Worm (Caenorhabditis elegans) whole organism, late embryonic: Measurements from ENCODE around the gene C15H7.4.

Experiments
- C38D4.7 ChIP-seq: fragments of 200-800 bp; sonication (Bioruptor generic); optimal IDR thresholded peaks from 2 replicates; lab custom pipeline; 2018; ENCODE audit warnings: mild to moderate bottlenecking, missing genetic modification characterization, moderate library complexity, missing compliant biosample characterization
- K02D7.2 ChIP-seq: sonication (generic microtip); optimal IDR thresholded peaks from 2 replicates; lab custom pipeline; 2017; ENCODE audit warnings: mild to moderate bottlenecking, missing genetic modification characterization, missing compliant biosample characterization
- ama-1 ChIP-seq: fragments of 150-350 bp; optimal IDR thresholded peaks from 2 replicates; lab custom pipeline; 2014
- ceh-14 ChIP-seq: sonication (generic microtip); optimal IDR thresholded peaks from 2 replicates; lab custom pipeline; 2016; ENCODE audit warnings: missing genotype, missing genetic modification characterization, missing compliant biosample characterization
- ceh-19 ChIP-seq: fragments of 200-800 bp; sonication (Bioruptor generic); optimal IDR thresholded peaks from 2 replicates; lab custom pipeline; 2018; ENCODE audit warnings: mild to moderate bottlenecking, missing genetic modification characterization, missing compliant biosample characterization
- ceh-2 ChIP-seq: sonication (generic microtip); optimal IDR thresholded peaks from 2 replicates; lab custom pipeline; 2016; ENCODE audit warnings: missing genotype, missing genetic modification characterization, missing compliant biosample characterization
- ceh-22 ChIP-seq: sonication (generic microtip); optimal IDR thresholded peaks from 2 replicates; lab custom pipeline; 2017; ENCODE audit warnings: missing biosample characterization, missing genetic modification characterization
- ceh-30 ChIP-seq: fragments of 150-350 bp; optimal IDR thresholded peaks from 2 replicates; lab custom pipeline; 2014; ENCODE audit warnings: missing biosample characterization, missing genetic modification characterization
- ceh-31 ChIP-seq: sonication (generic microtip); optimal IDR thresholded peaks from 2 replicates; lab custom pipeline; 2016; ENCODE audit warnings: missing genetic modification characterization, missing compliant biosample characterization
- ceh-45 ChIP-seq: fragments of 200-800 bp; sonication (Bioruptor generic); IDR thresholded peaks from 2 replicates; pipeline ENCODE4 v1.3.6; 2022; ENCODE audit warnings: missing genetic modification reagents, missing genetic modification characterization, missing compliant biosample characterization
- dmd-4 ChIP-seq: sonication (generic microtip); optimal IDR thresholded peaks from 2 replicates; lab custom pipeline; 2016; ENCODE audit warnings: borderline replicate concordance, missing genetic modification characterization, missing compliant biosample characterization
- elt-2 ChIP-seq: sonication (generic microtip); optimal IDR thresholded peaks from 2 replicates; lab custom pipeline; 2016; ENCODE audit warnings: missing genetic modification reagents, missing genetic modification characterization, missing compliant biosample characterization
- elt-4 ChIP-seq: sonication (generic microtip); optimal IDR thresholded peaks from 2 replicates; lab custom pipeline; 2016; ENCODE audit warnings: missing genetic modification characterization, missing compliant biosample characterization
- ets-4 ChIP-seq: sonication (generic microtip); optimal IDR thresholded peaks from 2 replicates; lab custom pipeline; 2016; ENCODE audit warnings: missing genetic modification characterization, missing compliant biosample characterization
- fax-1 ChIP-seq: sonication (generic microtip); optimal IDR thresholded peaks from 2 replicates; lab custom pipeline; 2016; ENCODE audit warnings: missing genotype, missing genetic modification characterization, missing compliant biosample characterization
- fkh-10 ChIP-seq: fragments of 150-350 bp; optimal IDR thresholded peaks from 2 replicates; lab custom pipeline; 2014; ENCODE audit warnings: missing biosample characterization, missing genetic modification reagents, missing genetic modification characterization
- gmeb-2 ChIP-seq: sonication (generic microtip); optimal IDR thresholded peaks from 2 replicates; lab custom pipeline; 2016; ENCODE audit warnings: missing genetic modification characterization, inconsistent platforms, missing compliant biosample characterization
- hlh-6 ChIP-seq: sonication (generic microtip); optimal IDR thresholded peaks from 2 replicates; lab custom pipeline; 2016; ENCODE audit warnings: missing genotype, missing genetic modification characterization, missing compliant biosample characterization
- madf-2 ChIP-seq: sonication (generic microtip); optimal IDR thresholded peaks from 2 replicates; lab custom pipeline; 2017; ENCODE audit warnings: missing genetic modification characterization, missing compliant biosample characterization
- nfya-1 ChIP-seq: sonication (generic microtip); optimal IDR thresholded peaks from 2 replicates; lab custom pipeline; 2017; ENCODE audit warnings: missing genetic modification characterization, mild to moderate bottlenecking, missing compliant biosample characterization, antibody characterized with exemption, moderate library complexity
- nhr-11 ChIP-seq: fragments of 150-350 bp; optimal IDR thresholded peaks from 2 replicates; lab custom pipeline; 2014; ENCODE audit warnings: missing biosample characterization, missing genetic modification characterization
- odd-2 ChIP-seq: sonication (generic microtip); optimal IDR thresholded peaks from 2 replicates; lab custom pipeline; 2017; ENCODE audit warnings: antibody characterized with exemption, mild to moderate bottlenecking, missing genetic modification characterization, missing compliant biosample characterization
- pag-3 ChIP-seq: sonication (generic microtip); optimal IDR thresholded peaks from 2 replicates; lab custom pipeline; 2016; ENCODE audit warnings: missing compliant biosample characterization, missing genetic modification characterization, borderline replicate concordance
- pax-1 ChIP-seq: fragments of 150-350 bp; optimal IDR thresholded peaks from 2 replicates; lab custom pipeline; 2014; ENCODE audit warnings: missing biosample characterization, missing genetic modification characterization
- pqm-1 ChIP-seq: sonication (generic microtip); optimal IDR thresholded peaks from 2 replicates; lab custom pipeline; 2016; ENCODE audit warnings: missing genetic modification characterization, missing compliant biosample characterization
- ref-2 ChIP-seq: sonication (generic microtip); optimal IDR thresholded peaks from 2 replicates; lab custom pipeline; 2016; ENCODE audit warnings: missing genetic modification characterization, missing compliant biosample characterization
- rnt-1 ChIP-seq: sonication (generic microtip); optimal IDR thresholded peaks from 2 replicates; lab custom pipeline; 2016; ENCODE audit warnings: missing genetic modification characterization, missing compliant biosample characterization
- sox-4 ChIP-seq: sonication (generic microtip); optimal IDR thresholded peaks from 2 replicates; lab custom pipeline; 2017; ENCODE audit warnings: mild to moderate bottlenecking, missing genetic modification characterization, inconsistent platforms, missing compliant biosample characterization
- syd-9 ChIP-seq: sonication (generic microtip); optimal IDR thresholded peaks from 2 replicates; lab custom pipeline; 2016; ENCODE audit warnings: mild to moderate bottlenecking, missing genetic modification characterization, moderate library complexity, missing compliant biosample characterization
- tbx-2 ChIP-seq: sonication (generic microtip); optimal IDR thresholded peaks from 2 replicates; lab custom pipeline; 2016; ENCODE audit warnings: missing genetic modification characterization, missing compliant biosample characterization
- ttx-3 ChIP-seq: sonication (generic microtip); optimal IDR thresholded peaks from 2 replicates; lab custom pipeline; 2016; ENCODE audit warnings: missing genetic modification reagents, missing genetic modification characterization, missing compliant biosample characterization
- unc-3 ChIP-seq, 2 experiments: fragments of 200-800 bp in 1 of 2; sonication (Bioruptor generic) in 1 of 2; sonication (generic microtip) in 1 of 2; conservative IDR thresholded peaks in 1 of 2; optimal IDR thresholded peaks in 1 of 2; 2 replicates each; pipeline versions ENCODE4 v1.3.6 to Lab custom; 2016 to 2022; ENCODE audit warnings: missing compliant biosample characterization in 2 of 2, missing genetic modification characterization in 2 of 2, missing genetic modification reagents in 1 of 2
- unc-55 ChIP-seq: sonication (generic microtip); optimal IDR thresholded peaks from 2 replicates; lab custom pipeline; 2017; ENCODE audit warnings: missing biosample characterization, missing genetic modification reagents, missing genetic modification characterization
- unc-86 ChIP-seq: sonication (generic microtip); optimal IDR thresholded peaks from 2 replicates; lab custom pipeline; 2016; ENCODE audit warnings: missing genetic modification characterization, missing compliant biosample characterization
- ztf-16 ChIP-seq: sonication (generic microtip); optimal IDR thresholded peaks from 2 replicates; lab custom pipeline; 2017; ENCODE audit warnings: missing genetic modification characterization, missing compliant biosample characterization

Gene C15H7.4

DNA sequence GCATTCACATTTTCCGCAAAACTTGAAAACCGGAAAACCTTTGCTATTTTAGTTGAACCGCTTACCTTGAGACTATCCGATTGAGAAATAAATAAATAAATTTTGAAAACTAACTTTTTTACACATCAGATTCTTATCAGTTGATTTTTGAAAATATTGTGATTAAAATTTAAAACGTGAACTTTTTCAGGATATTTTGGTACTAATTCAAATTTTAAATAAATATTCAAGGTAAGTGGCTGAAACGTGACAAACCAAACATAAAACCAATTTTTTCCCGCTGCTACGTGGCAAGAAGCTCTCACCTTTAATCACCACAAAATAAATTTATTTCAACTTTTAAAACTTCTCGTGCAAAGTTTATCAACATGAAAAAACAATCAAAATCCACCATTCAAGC, 3.8 kb downstream of the C15H7.4 start, which contains the start of gene C15H7.3:
Gene C15H7.3 (minus strand): TSS at position 101 of the 400 bp plus-strand sequence.
- no peak for TF ChIP-seq dmd-4
- no peak for TF ChIP-seq fax-1 (tag; lab: Kevin White, UChicago)
- no peak for TF ChIP-seq ceh-30
- no peak for TF ChIP-seq ztf-16
- no peak for TF ChIP-seq K02D7.2 (tag; lab: Kevin White, UChicago)
- no peak for TF ChIP-seq fkh-10 (GFP tag; lab: Kevin White, UChicago)
- TF ChIP-seq hlh-6 (tag; lab: Kevin White, UChicago) = no peak
- TF ChIP-seq sox-4 = no peak
- TF ChIP-seq ttx-3 = no peak
- no peak for TF ChIP-seq odd-2 (tag; lab: Kevin White, UChicago)
- no peak for TF ChIP-seq pax-1 (tag; lab: Kevin White, UChicago)
- no peak for TF ChIP-seq ceh-19 (GFP tag; lab: Kevin White, UChicago)
- TF ChIP-seq pqm-1 (tag; lab: Kevin White, UChicago) = no peak
- TF ChIP-seq pag-3 (tag; lab: Kevin White, UChicago) = no peak
- no peak for TF ChIP-seq unc-3 (GFP tag; conservative IDR thresholded peaks at IDR 0.05; lab: Robert Waterston, UW)
- no peak for TF ChIP-seq unc-3 (tag; optimal IDR thresholded peaks at IDR 0.05; lab: Kevin White, UChicago)
- no peak for TF ChIP-seq elt-2 (tag; lab: Kevin White, UChicago)
- TF ChIP-seq, all 69 proteins: peak for 0

ce11 chrIII:9646440-9647021, 9.2 kb downstream of the C15H7.4 start:
- TF ChIP-seq madf-2 (tag; lab: Kevin White, UChicago) = no peak
- TF ChIP-seq ref-2 (tag; lab: Kevin White, UChicago) = peak; percentile 67

- TF ChIP-seq nfya-1 (tag; lab: Kevin White, UChicago) (no peak), odd-2 (tag; lab: Kevin White, UChicago) (no peak), tbx-2 (tag; lab: Kevin White, UChicago) (no peak), ceh-2 (no peak), ceh-22 (no peak), ets-4 (tag; lab: Kevin White, UChicago) (no peak), ceh-45 (GFP tag; lab: Robert Waterston, UW) (no peak), ama-1 (lab: Kevin White, UChicago) (no peak), ceh-14 (tag; lab: Kevin White, UChicago) (no peak), unc-86 (no peak), sox-4 (no peak), C38D4.7 (GFP tag; lab: Kevin White, UChicago) (no peak), elt-4 (no peak)
These were observed 10.6 kb downstream of the C15H7.4 start for ce11 chrIII:9645099-9645498.

DNA sequence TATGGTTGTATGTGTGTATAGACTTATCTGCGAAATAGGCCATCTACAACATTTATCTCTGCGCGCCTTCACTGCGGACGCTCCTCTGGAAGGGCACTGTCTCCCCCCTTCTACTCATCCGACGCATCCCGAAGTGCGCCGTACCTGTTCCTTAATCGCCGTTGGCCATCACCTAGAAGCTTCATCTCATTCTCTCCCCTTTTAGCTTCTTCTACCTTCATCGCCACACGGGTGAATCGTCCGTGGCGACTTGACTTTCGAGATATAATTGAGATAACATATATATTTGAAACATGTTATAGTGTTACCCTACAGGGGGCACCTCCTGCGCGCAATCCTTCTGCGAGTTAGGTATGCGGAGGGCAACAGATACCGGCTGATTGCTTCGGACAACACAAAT, 13.6 kb downstream of the C15H7.4 start:
- TF ChIP-seq gmeb-2 (tag; lab: Kevin White, UChicago) (no peak), rnt-1 (tag; lab: Kevin White, UChicago) (peak; percentile 58), ceh-31 (tag; lab: Kevin White, UChicago) (peak; percentile 8)
- TF ChIP-seq, all 69 proteins: peak for 2

ce11 chrIII:9639281-9640050, 16.2 kb downstream of the C15H7.4 start:
- TF ChIP-seq unc-55 (no peak), syd-9 (tag; lab: Kevin White, UChicago) (no peak), tbx-2 (tag; lab: Kevin White, UChicago) (no peak), ceh-2 (peak; percentile 19), nhr-11 (no peak)
